Worm (Caenorhabditis elegans): ENCODE measurements around the gene maph-1.3.
"Not testable (repeated sequence)": the region's sequence is repeated elsewhere in the genome, so short reads cannot be mapped to it uniquely, and the experiment has no call there.

ce11 chrIII:3852030-3852579, 7.4 kb downstream of the maph-1.3 start, which contains the start of gene cyp-25A4:
- TF ChIP-seq ama-1 (optimal IDR thresholded peaks at IDR 0.05); ceh-13 (GFP tag; optimal IDR thresholded peaks at IDR 0.05); tbx-37 (GFP tag; conservative IDR thresholded peaks at IDR 0.05); sea-1 (GFP tag; conservative IDR thresholded peaks at IDR 0.05); pes-1 (GFP tag; IDR thresholded peaks at IDR 0.05); ets-7 (tag; optimal IDR thresholded peaks at IDR 0.05); aly-1 (tag; optimal IDR thresholded peaks at IDR 0.05); flt-1 (GFP tag; IDR thresholded peaks at IDR 0.05); hmg-4 (GFP tag; optimal IDR thresholded peaks at IDR 0.05); F13C5.2 (tag; optimal IDR thresholded peaks at IDR 0.05); tbx-11 (GFP tag; IDR thresholded peaks at IDR 0.05): not testable (repeated sequence)
